Fruit fly (Drosophila melanogaster): ENCODE measurements around the gene CG10654.

CG10654 gene

dm6 chr3L:12490418-12491035, 17.1 kb downstream of the CG10654 start, which contains the start of gene CG10660 (continued):
- TF ChIP-seq Bgb (GFP tag; IDR thresholded peaks at IDR 0.05; ENCODE audit: partially characterized antibody) (no peak), Ets65A (GFP tag) (peak; percentile 95), NK7.1 (GFP tag; optimal IDR thresholded peaks at IDR 0.05) (peak; percentile 54), CG14965 (GFP tag; optimal IDR thresholded peaks at IDR 0.05; ENCODE audit: borderline replicate concordance) (no peak), CG11247 (GFP tag; IDR thresholded peaks at IDR 0.05) (peak; percentile 80), cato (GFP tag; optimal IDR thresholded peaks at IDR 0.05; ENCODE audit: borderline replicate concordance) (peak; percentile 75), CG2875 (GFP tag; optimal IDR thresholded peaks at IDR 0.05) (peak; percentile 87), Hmr (GFP tag; optimal IDR thresholded peaks at IDR 0.05) (peak; percentile 89), ssp (GFP tag; IDR thresholded peaks at IDR 0.05) (peak; percentile 62), sens (GFP tag) (peak; percentile 94), Nf-YC (tag; optimal IDR thresholded peaks at IDR 0.05) (peak; percentile 37), Hr3 (GFP tag; optimal IDR thresholded peaks at IDR 0.05) (peak; percentile 87), CG17361 (GFP tag; IDR thresholded peaks at IDR 0.05) (peak; percentile 87), fu2 (GFP tag; optimal IDR thresholded peaks at IDR 0.05) (peak; percentile 50), CG14710 (tag; optimal IDR thresholded peaks at IDR 0.05) (peak; percentile 81), CG4282 (GFP tag; optimal IDR thresholded peaks at IDR 0.05) (no peak), Eip74EF (GFP tag; optimal IDR thresholded peaks at IDR 0.05) (peak in 1 of 2 experiments; percentile 87), dmrt99B (tag; optimal IDR thresholded peaks at IDR 0.05) (peak; percentile 94), CG11696 (GFP tag; IDR thresholded peaks at IDR 0.05) (peak; percentile 98), Stat92E (GFP tag; optimal IDR thresholded peaks at IDR 0.05) (peak in 1 of 3 experiments; percentile 52), bab2 (GFP tag; optimal IDR thresholded peaks at IDR 0.05) (peak; percentile 79), CG1602 (GFP tag; optimal IDR thresholded peaks at IDR 0.05) (peak; percentile 86), crol (GFP tag; IDR thresholded peaks at IDR 0.05) (no peak), NfI (GFP tag; optimal IDR thresholded peaks at IDR 0.05) (peak; percentile 81), CG6254 (GFP tag; optimal IDR thresholded peaks at IDR 0.05) (peak; percentile 89), so (GFP tag; IDR thresholded peaks at IDR 0.05) (peak; percentile 91), fd64A (GFP tag; optimal IDR thresholded peaks at IDR 0.05) (peak; percentile 68), Atf6 (GFP tag; IDR thresholded peaks at IDR 0.05) (peak; percentile 86), pita (GFP tag; optimal IDR thresholded peaks at IDR 0.05) (no peak), CG31388 (GFP tag; optimal IDR thresholded peaks at IDR 0.05) (peak; percentile 65), ATbp (GFP tag; optimal IDR thresholded peaks at IDR 0.05) (peak; percentile 95), tin (GFP tag; optimal IDR thresholded peaks at IDR 0.05) (peak; percentile 84), E2f1 (GFP tag; IDR thresholded peaks at IDR 0.05) (peak; percentile 81), ato (GFP tag; IDR thresholded peaks at IDR 0.05; ENCODE audit: partially characterized antibody) (no peak), YL-1 (GFP tag; optimal IDR thresholded peaks at IDR 0.05) (no peak), lab (GFP tag; optimal IDR thresholded peaks at IDR 0.05) (peak; percentile 91), odd (GFP tag; optimal IDR thresholded peaks at IDR 0.05) (peak; percentile 89), Dip3 (GFP tag; optimal IDR thresholded peaks at IDR 0.05) (peak; percentile 69), Sox102F (GFP tag; optimal IDR thresholded peaks at IDR 0.05) (peak; percentile 93), Asciz (GFP tag; optimal IDR thresholded peaks at IDR 0.05) (peak; percentile 91), sens-2 (GFP tag; IDR thresholded peaks at IDR 0.05) (peak; percentile 68), CG12236 (GFP tag; optimal IDR thresholded peaks at IDR 0.05) (peak; percentile 46), Xbp1 (GFP tag; optimal IDR thresholded peaks at IDR 0.05) (peak; percentile 90), CG32767 (GFP tag; IDR thresholded peaks at IDR 0.05) (peak; percentile 85), CG1233 (GFP tag; optimal IDR thresholded peaks at IDR 0.05) (peak; percentile 79), CG6854 (GFP tag; optimal IDR thresholded peaks at IDR 0.05) (peak; percentile 76), Lpt (GFP tag; optimal IDR thresholded peaks at IDR 0.05) (no peak), Rfx (GFP tag; IDR thresholded peaks at IDR 0.05) (peak; percentile 86), Ptx1 (GFP tag; IDR thresholded peaks at IDR 0.05) (peak; percentile 88), CG32532 (GFP tag; IDR thresholded peaks at IDR 0.05) (peak; percentile 79; the same call in 1 of the 2 replicates)
